Worm (Caenorhabditis elegans) whole organism, L4 larva: ENCODE measurements around the gene lron-1.
"Not testable (repeated sequence)": the region's sequence is repeated elsewhere in the genome, so short reads cannot be mapped to it uniquely, and the experiment has no call there.

Source experiments
- R02D3.7 ChIP-seq: fragments of 150-350 bp; sonication (generic microtip); optimal IDR thresholded peaks from 3 replicates; lab custom pipeline; 2014; ENCODE audit warnings: missing biosample characterization, missing genetic modification characterization
- T20F7.1 ChIP-seq: fragments of 200-800 bp; sonication (Bioruptor generic); optimal IDR thresholded peaks from 2 replicates; lab custom pipeline; 2018; ENCODE audit warnings: mild to moderate bottlenecking, missing genetic modification characterization, missing compliant biosample characterization
- Y75B8A.6 ChIP-seq: fragments of 200-800 bp; sonication (Bioruptor generic); IDR thresholded peaks from 2 replicates; pipeline ENCODE4 v1.3.6; 2022; ENCODE audit warnings: missing genetic modification reagents, missing genetic modification characterization, missing compliant biosample characterization
- ZK546.5 ChIP-seq, 2 experiments: sonication (generic microtip); optimal IDR thresholded peaks; 2 replicates each; lab custom pipeline; 2017; ENCODE audit warnings: missing biosample characterization in 2 of 2, missing genetic modification characterization in 2 of 2
- aha-1 ChIP-seq: fragments of 150-350 bp; peaks from one replicate; lab custom pipeline; 2014; ENCODE audit warnings: missing biosample characterization, missing genetic modification characterization
- ceh-20 ChIP-seq: fragments of 200-800 bp; sonication (Bioruptor generic); IDR thresholded peaks from 2 replicates; pipeline ENCODE4 v1.3.6; 2022; ENCODE audit warnings: missing genetic modification reagents, missing genetic modification characterization, missing compliant biosample characterization
- ctbp-1 ChIP-seq: fragments of 200-800 bp; sonication (Bioruptor generic); IDR thresholded peaks from 2 replicates; pipeline ENCODE4 v1.3.6; 2022; ENCODE audit warnings: missing genetic modification reagents, missing genetic modification characterization, missing compliant biosample characterization
- daf-12 ChIP-seq: fragments of 150-350 bp; optimal IDR thresholded peaks from 2 replicates; lab custom pipeline; 2014; ENCODE audit warnings: missing biosample characterization, missing genetic modification reagents, missing genetic modification characterization
- dmd-8 ChIP-seq: fragments of 200-800 bp; sonication (Bioruptor generic); IDR thresholded peaks from 2 replicates; pipeline ENCODE4 v1.3.6; 2022; ENCODE audit warnings: missing genetic modification characterization, missing compliant biosample characterization
- dpl-1 ChIP-seq: fragments of 150-350 bp; optimal IDR thresholded peaks from 2 replicates; lab custom pipeline; 2014; ENCODE audit warnings: missing biosample characterization, missing genetic modification reagents, missing genetic modification characterization
- duxl-1 ChIP-seq: sonication (generic microtip); optimal IDR thresholded peaks from 2 replicates; lab custom pipeline; 2016; ENCODE audit warnings: mild to moderate bottlenecking, missing genetic modification characterization, moderate library complexity, missing compliant biosample characterization; ENCODE audit not compliant: poor library complexity
- hif-1 ChIP-seq, 2 experiments: sonication (generic microtip); optimal IDR thresholded peaks; 2 replicates each; lab custom pipeline; 2016 to 2017; ENCODE audit warnings: missing compliant biosample characterization in 2 of 2, missing genetic modification characterization in 2 of 2, missing genetic modification reagents in 2 of 2, missing genotype in 2 of 2, mild to moderate bottlenecking in 1 of 2
- hlh-30 ChIP-seq: sonication (generic microtip); optimal IDR thresholded peaks from 2 replicates; lab custom pipeline; 2017; ENCODE audit warnings: antibody characterized with exemption, mild to moderate bottlenecking, missing genetic modification characterization, missing compliant biosample characterization; ENCODE audit not compliant: insufficient read depth
- hmg-1.1 ChIP-seq: fragments of 200-800 bp; sonication (Bioruptor generic); IDR thresholded peaks from 2 replicates; pipeline ENCODE4 v1.3.6; 2022; ENCODE audit warnings: missing genetic modification reagents, missing genetic modification characterization, missing compliant biosample characterization
- lim-7 ChIP-seq: fragments of 200-800 bp; sonication (Bioruptor generic); IDR thresholded peaks from 2 replicates; pipeline ENCODE4 v1.3.6; 2022; ENCODE audit warnings: missing genetic modification characterization, missing compliant biosample characterization
- lin-15B ChIP-seq: fragments of 150-350 bp; sonication (generic microtip); optimal IDR thresholded peaks from 3 replicates; lab custom pipeline; 2014; ENCODE audit warnings: missing biosample characterization, missing genetic modification characterization
- lin-38 ChIP-seq: fragments of 200-800 bp; sonication (Bioruptor generic); IDR thresholded peaks from 2 replicates; pipeline ENCODE4 v1.3.6; 2022; ENCODE audit warnings: missing genetic modification reagents, missing genetic modification characterization, missing compliant biosample characterization
- lin-39 ChIP-seq: fragments of 150-350 bp; optimal IDR thresholded peaks from 2 replicates; lab custom pipeline; 2014; ENCODE audit warnings: missing biosample characterization, missing genetic modification reagents, missing genetic modification characterization
- lir-3 ChIP-seq: sonication (generic microtip); optimal IDR thresholded peaks from 2 replicates; lab custom pipeline; 2016; ENCODE audit warnings: mild to moderate bottlenecking, missing genetic modification characterization, missing compliant biosample characterization
- lsy-2 ChIP-seq, 2 experiments: fragments of 150-350 bp in 1 of 2; sonication (generic microtip) in 1 of 2; optimal IDR thresholded peaks; 2 replicates each; lab custom pipeline; 2014 to 2017; ENCODE audit warnings: missing biosample characterization in 2 of 2, missing genetic modification characterization in 2 of 2
- mdl-1 ChIP-seq, 2 experiments: fragments of 150-350 bp in 1 of 2; sonication (generic microtip) in 1 of 2; optimal IDR thresholded peaks; 2 replicates each; lab custom pipeline; 2014 to 2017; ENCODE audit warnings: missing biosample characterization in 2 of 2, missing genetic modification characterization in 2 of 2
- mdt-29 ChIP-seq: fragments of 200-800 bp; sonication (Bioruptor generic); IDR thresholded peaks from 2 replicates; pipeline ENCODE4 v1.3.6; 2022; ENCODE audit warnings: missing genetic modification reagents, missing genetic modification characterization, missing compliant biosample characterization
- mes-2 ChIP-seq: sonication (generic microtip); optimal IDR thresholded peaks from 2 replicates; lab custom pipeline; 2016; ENCODE audit warnings: missing genotype, mild to moderate bottlenecking, missing genetic modification characterization, missing compliant biosample characterization; ENCODE audit not compliant: poor library complexity, severe bottlenecking
- mxl-3 ChIP-seq: fragments of 200-800 bp; sonication (Bioruptor generic); optimal IDR thresholded peaks from 2 replicates; lab custom pipeline; 2018; ENCODE audit warnings: mild to moderate bottlenecking, missing genetic modification characterization, missing compliant biosample characterization
- nhr-6 ChIP-seq: fragments of 150-350 bp; optimal IDR thresholded peaks from 2 replicates; lab custom pipeline; 2014; ENCODE audit warnings: missing biosample characterization, missing genetic modification characterization
- nhr-76 ChIP-seq: fragments of 150-350 bp; optimal IDR thresholded peaks from 2 replicates; lab custom pipeline; 2014; ENCODE audit warnings: missing biosample characterization, missing genetic modification characterization
- php-3 ChIP-seq: fragments of 200-800 bp; sonication (Bioruptor generic); IDR thresholded peaks from 2 replicates; pipeline ENCODE4 v1.3.6; 2022; ENCODE audit warnings: missing genetic modification reagents, missing genetic modification characterization, missing compliant biosample characterization
- skn-1 ChIP-seq: fragments of 150-350 bp; optimal IDR thresholded peaks from 2 replicates; lab custom pipeline; 2014; ENCODE audit warnings: missing biosample characterization, missing genetic modification characterization
- tra-1 ChIP-seq: fragments of 200-800 bp; sonication (Bioruptor generic); IDR thresholded peaks from 2 replicates; pipeline ENCODE4 v1.3.6; 2022; ENCODE audit warnings: missing genetic modification reagents, missing genetic modification characterization, missing compliant biosample characterization
- unc-39 ChIP-seq: sonication (generic microtip); optimal IDR thresholded peaks from 2 replicates; lab custom pipeline; 2017; ENCODE audit warnings: missing biosample characterization, missing genetic modification characterization
- zfp-3 ChIP-seq: fragments of 200-800 bp; sonication (Bioruptor generic); conservative IDR thresholded peaks from 2 replicates; pipeline ENCODE4 v1.3.6; 2022; ENCODE audit warnings: missing genetic modification reagents, missing genetic modification characterization, missing compliant biosample characterization
- zip-2 ChIP-seq: fragments of 150-350 bp; optimal IDR thresholded peaks from 2 replicates; lab custom pipeline; 2014; ENCODE audit warnings: missing biosample characterization, missing genetic modification characterization

Gene lron-1

DNA sequence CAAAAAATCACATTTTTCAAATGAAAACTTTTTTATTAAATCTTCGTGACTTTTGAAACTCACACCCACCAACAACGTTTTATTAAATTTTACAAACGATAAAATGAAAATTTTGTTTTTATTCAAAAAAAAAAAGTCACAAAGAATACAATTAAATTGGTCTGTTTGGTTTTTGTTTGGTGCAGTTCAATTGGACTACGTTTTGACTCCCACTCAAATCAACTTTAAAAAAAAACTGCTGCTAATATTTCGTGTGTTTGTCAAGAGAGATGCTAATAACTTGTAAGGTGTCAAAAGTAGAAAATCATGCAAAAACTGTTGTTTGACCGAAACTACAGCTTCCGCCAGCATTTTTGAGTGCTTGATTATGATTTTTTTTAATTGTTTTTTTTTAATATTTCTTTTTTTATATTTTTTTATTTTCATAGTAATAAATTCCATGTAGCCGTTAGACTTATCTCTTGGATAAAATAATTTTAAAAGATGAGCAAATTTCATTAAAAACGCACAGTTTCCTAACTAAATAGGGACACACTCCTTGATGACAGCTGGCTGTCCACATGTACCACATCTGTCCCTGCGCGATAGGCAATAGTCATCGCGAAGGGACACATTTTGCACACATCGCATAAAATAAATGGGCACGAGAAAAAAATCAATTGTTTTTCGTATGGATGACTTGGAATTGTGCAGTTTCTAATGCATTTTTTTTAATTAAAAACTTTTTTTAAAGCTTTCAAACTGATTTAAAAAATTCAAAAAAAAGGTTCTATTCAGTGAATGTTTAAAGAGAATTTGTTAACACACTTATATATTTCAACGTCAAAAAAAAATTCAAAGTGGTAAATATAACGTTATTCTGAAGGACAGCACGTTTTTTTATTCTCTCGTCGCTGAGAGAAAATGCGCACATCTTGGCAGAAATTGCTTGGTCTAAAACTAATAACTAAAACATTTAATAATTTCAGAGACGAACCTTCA is 46.9 kb upstream of the lron-1 start (continued):
- peak; percentile 90 for TF ChIP-seq mxl-3
- peak; percentile 95 for TF ChIP-seq lir-3 (tag; lab: Kevin White, UChicago)
- peak; percentile 79; the same call in 1 of the 2 replicates for TF ChIP-seq dmd-8 (GFP tag; lab: Robert Waterston, UW)
- TF ChIP-seq dpl-1 = peak; percentile 76
- TF ChIP-seq mdl-1 (tag; optimal IDR thresholded peaks at IDR 0.05; lab: Kevin White, UChicago) = peak; percentile 89 to 98
- TF ChIP-seq skn-1 (tag; lab: Kevin White, UChicago) = peak; percentile 68
- TF ChIP-seq mdt-29 (GFP tag; lab: Robert Waterston, UW) = peak; percentile 94
- peak; percentile 80 for TF ChIP-seq nhr-76 (tag; lab: Kevin White, UChicago)
- peak; percentile 100 for TF ChIP-seq hmg-1.1
- peak; percentile 99 for TF ChIP-seq zfp-3 (GFP tag; lab: Robert Waterston, UW)
- peak; percentile 96 for TF ChIP-seq lin-39 (tag; lab: Kevin White, UChicago)
- no peak for TF ChIP-seq R02D3.7
- peak; percentile 98 for TF ChIP-seq zip-2 (tag; lab: Kevin White, UChicago)
- TF ChIP-seq duxl-1 (tag; lab: Kevin White, UChicago) = peak; percentile 99
- TF ChIP-seq ceh-20 (GFP tag; lab: Robert Waterston, UW) = peak; percentile 99
- TF ChIP-seq mes-2 (tag; lab: Kevin White, UChicago) = peak; percentile 99
- TF ChIP-seq hif-1 (tag; optimal IDR thresholded peaks at IDR 0.05; lab: Kevin White, UChicago) = peak; percentile 78 to 91
- TF ChIP-seq tra-1 = peak; percentile 99
- TF ChIP-seq lim-7 (GFP tag; lab: Robert Waterston, UW) = peak; percentile 47; the same call in 1 of the 2 replicates
- TF ChIP-seq daf-12 = no peak
- TF ChIP-seq hlh-30 (tag; lab: Kevin White, UChicago) = peak; percentile 96
- TF ChIP-seq aha-1 = peak; percentile 98
- peak; percentile 71 for TF ChIP-seq lin-15B (tag; lab: Kevin White, UChicago)
- peak; percentile 92; the same call in 1 of the 2 replicates for TF ChIP-seq Y75B8A.6
- peak; percentile 8 for TF ChIP-seq unc-39
- peak; percentile 91 for TF ChIP-seq lin-38 (GFP tag; lab: Robert Waterston, UW)

DNA sequence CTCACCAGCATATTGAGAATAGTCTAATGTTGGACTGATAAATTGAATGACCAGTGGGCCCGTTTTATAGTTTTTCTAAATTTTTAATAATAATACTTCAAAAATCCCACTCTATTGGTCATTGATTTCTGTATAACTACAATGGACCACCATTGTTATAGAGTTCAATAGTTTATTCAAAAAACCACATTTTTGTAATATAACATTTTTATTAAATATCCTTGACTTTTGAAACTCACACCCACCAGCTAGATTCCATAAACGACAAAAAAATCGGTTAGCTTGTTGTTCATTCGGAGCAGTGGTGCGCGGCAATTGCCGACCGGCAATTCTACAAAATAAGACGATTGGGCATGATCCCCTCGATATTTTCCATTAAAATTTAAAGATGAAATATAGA is 45.0 kb upstream of the lron-1 start, which contains the start of gene nspc-18:
Gene nspc-18 (minus strand): TSS at position 101 of the 400 bp plus-strand sequence.
- TF ChIP-seq ZK546.5 (tag; optimal IDR thresholded peaks at IDR 0.05; lab: Kevin White, UChicago) = no peak
- no peak for TF ChIP-seq duxl-1 (tag; lab: Kevin White, UChicago)
- no peak for TF ChIP-seq zfp-3 (GFP tag; lab: Robert Waterston, UW)
- TF ChIP-seq T20F7.1 (GFP tag; lab: Kevin White, UChicago) = no peak
- no peak for TF ChIP-seq ctbp-1

DNA sequence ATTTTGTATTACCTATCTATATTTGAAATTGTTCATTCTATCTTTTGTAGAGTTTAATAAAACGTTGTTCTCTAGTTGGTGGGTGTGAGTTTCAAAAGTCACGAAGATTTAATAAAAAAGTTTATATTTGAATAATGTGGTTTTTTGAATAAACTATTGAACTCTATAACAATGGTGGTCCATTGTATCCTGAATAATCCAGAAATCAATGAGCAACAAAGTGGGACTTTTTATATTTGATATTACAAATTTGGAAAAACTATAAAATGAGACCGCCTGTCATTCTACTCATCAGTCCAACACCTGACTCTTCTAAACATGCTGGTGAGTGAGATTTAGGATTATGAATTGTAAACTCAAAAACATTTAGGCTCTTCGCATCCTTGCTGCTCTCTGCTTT is 44.1 kb upstream of the lron-1 start, which contains the start of gene nspc-19:
Gene nspc-19 (plus strand): TSS at position 301 of the 400 bp plus-strand sequence.
- TF ChIP-seq php-3 (GFP tag; lab: Robert Waterston, UW); nhr-76 (tag; lab: Kevin White, UChicago); nhr-6: not testable (repeated sequence)

DNA sequence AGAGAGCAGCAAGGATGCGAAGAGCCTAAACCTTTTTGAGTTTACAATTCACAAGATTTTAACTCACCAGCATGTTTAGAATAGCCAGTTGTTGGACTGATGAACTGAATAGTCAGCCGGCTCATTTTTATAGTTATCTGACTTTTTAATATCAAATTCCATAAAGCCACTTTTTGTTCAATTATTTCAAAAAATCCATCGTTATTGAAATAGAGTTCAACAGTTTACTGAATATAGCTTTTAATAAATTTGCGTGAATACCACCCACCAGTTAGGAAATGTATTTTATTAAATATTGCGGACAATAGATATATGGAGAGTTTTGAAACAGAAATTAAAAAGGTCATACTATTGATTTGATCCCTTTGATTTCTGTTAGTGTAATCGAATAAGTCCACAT is 42.4 kb upstream of the lron-1 start, which contains the start of gene nspc-20:
Gene nspc-20 (minus strand): TSS at position 101 of the 400 bp plus-strand sequence.
- TF ChIP-seq lsy-2 (tag; optimal IDR thresholded peaks at IDR 0.05; lab: Kevin White, UChicago) = no peak
- TF ChIP-seq mdt-29 (GFP tag; lab: Robert Waterston, UW) = no peak
- no peak for TF ChIP-seq T20F7.1 (GFP tag; lab: Kevin White, UChicago)
